Fruit fly (Drosophila melanogaster): ENCODE measurements around the gene Plod.
A peak's percentile ranks its signal among the peaks of the same experiment; 100 is the strongest.

Plod gene

dm6 chr3L:11214406-11215243, 8.8 kb upstream of the Plod start, which contains the start of gene CG42671:
CG42671 (plus strand) TSS chr3L:11214505.
- TF ChIP-seq Dfd (GFP tag; optimal IDR thresholded peaks at IDR 0.05) (no peak), Jra (GFP tag; optimal IDR thresholded peaks at IDR 0.05) (no peak), dl (GFP tag; optimal IDR thresholded peaks at IDR 0.05; ENCODE audit: insufficient read depth in 1 of 2, partially characterized antibody in 2 of 2) (peak in 1 of 2 experiments; percentile 8), usp (GFP tag; optimal IDR thresholded peaks at IDR 0.05) (no peak), Vsx2 (GFP tag; optimal IDR thresholded peaks at IDR 0.05; ENCODE audit: partially characterized antibody) (peak; percentile 97), Dif (GFP tag; optimal IDR thresholded peaks at IDR 0.05; ENCODE audit: partially characterized antibody) (peak; percentile 27), Rel (GFP tag; optimal IDR thresholded peaks at IDR 0.05) (no peak), Rel (tag; optimal IDR thresholded peaks at IDR 0.05) (peak; percentile 9)

dm6 chr3L:11213643-11214042, 7.8 kb upstream of the Plod start:
- TF ChIP-seq woc (GFP tag; optimal IDR thresholded peaks at IDR 0.05) (no peak), Dfd (GFP tag; optimal IDR thresholded peaks at IDR 0.05) (no peak), Abd-B (GFP tag; optimal IDR thresholded peaks at IDR 0.05) (no peak), sage (GFP tag; optimal IDR thresholded peaks at IDR 0.05) (no peak), h (GFP tag; optimal IDR thresholded peaks at IDR 0.05) (no peak), GATAd (GFP tag; optimal IDR thresholded peaks at IDR 0.05) (no peak), OdsH (GFP tag; optimal IDR thresholded peaks at IDR 0.05) (no peak), psq (GFP tag; optimal IDR thresholded peaks at IDR 0.05) (no peak), Dif (GFP tag; optimal IDR thresholded peaks at IDR 0.05; ENCODE audit: partially characterized antibody) (no peak), dmrt93B (GFP tag; optimal IDR thresholded peaks at IDR 0.05) (no peak), Vsx2 (GFP tag; optimal IDR thresholded peaks at IDR 0.05; ENCODE audit: partially characterized antibody) (no peak), HLH106 (tag; optimal IDR thresholded peaks at IDR 0.05) (no peak), rgr (GFP tag; optimal IDR thresholded peaks at IDR 0.05) (no peak), jim (GFP tag; optimal IDR thresholded peaks at IDR 0.05) (no peak), brk (GFP tag; optimal IDR thresholded peaks at IDR 0.05) (no peak)

dm6 chr3L:11210517-11210916, 4.7 kb upstream of the Plod start, which contains the start of the genes Ube3a and CG7600:
Ube3a (minus strand) TSS chr3L:11210583.
CG7600 (plus strand) TSS chr3L:11210786.
- TF ChIP-seq tai (GFP tag; optimal IDR thresholded peaks at IDR 0.05) (no peak), psq (GFP tag; optimal IDR thresholded peaks at IDR 0.05) (no peak), sv (GFP tag; optimal IDR thresholded peaks at IDR 0.05) (peak; percentile 25), Dfd (GFP tag; optimal IDR thresholded peaks at IDR 0.05) (no peak), CrebA (GFP tag; optimal IDR thresholded peaks at IDR 0.05; ENCODE audit: borderline replicate concordance) (no peak), usp (GFP tag; optimal IDR thresholded peaks at IDR 0.05) (no peak), GATAd (GFP tag; optimal IDR thresholded peaks at IDR 0.05) (no peak), OdsH (GFP tag; optimal IDR thresholded peaks at IDR 0.05) (peak; percentile 53), brk (GFP tag; optimal IDR thresholded peaks at IDR 0.05) (no peak), N (GFP tag; optimal IDR thresholded peaks at IDR 0.05) (no peak), ey (GFP tag; optimal IDR thresholded peaks at IDR 0.05) (no peak), Dif (GFP tag; optimal IDR thresholded peaks at IDR 0.05; ENCODE audit: partially characterized antibody) (peak; percentile 14), Hnf4 (GFP tag; optimal IDR thresholded peaks at IDR 0.05) (peak; percentile 74), HLH106 (tag; optimal IDR thresholded peaks at IDR 0.05) (peak; percentile 34), foxo (GFP tag; optimal IDR thresholded peaks at IDR 0.05) (peak; percentile 48 to 54), CG32264 (GFP tag; optimal IDR thresholded peaks at IDR 0.05) (peak; percentile 30), lola (GFP tag; optimal IDR thresholded peaks at IDR 0.05) (no peak), CG9705 (GFP tag; optimal IDR thresholded peaks at IDR 0.05) (peak; percentile 14), Myc (optimal IDR thresholded peaks at IDR 0.05) (peak; percentile 30), Abd-B (GFP tag; optimal IDR thresholded peaks at IDR 0.05) (no peak), pan (optimal IDR thresholded peaks at IDR 0.05) (no peak), br (GFP tag; optimal IDR thresholded peaks at IDR 0.05) (peak; percentile 62), Hr83 (GFP tag; optimal IDR thresholded peaks at IDR 0.05; ENCODE audit: poor library complexity, severe bottlenecking) (peak; percentile 59), Hr78 (GFP tag; optimal IDR thresholded peaks at IDR 0.05) (no peak), dl (GFP tag; optimal IDR thresholded peaks at IDR 0.05; ENCODE audit: insufficient read depth in 1 of 2, partially characterized antibody in 2 of 2) (no peak), fru (GFP tag; optimal IDR thresholded peaks at IDR 0.05) (peak; percentile 41), Sp1 (GFP tag; optimal IDR thresholded peaks at IDR 0.05) (peak; percentile 57), h (GFP tag; optimal IDR thresholded peaks at IDR 0.05) (peak; percentile 75), dmrt93B (GFP tag; optimal IDR thresholded peaks at IDR 0.05) (no peak), jim (GFP tag; optimal IDR thresholded peaks at IDR 0.05) (no peak), rgr (GFP tag; optimal IDR thresholded peaks at IDR 0.05) (peak; percentile 48), woc (GFP tag; optimal IDR thresholded peaks at IDR 0.05) (no peak), dsf (GFP tag; optimal IDR thresholded peaks at IDR 0.05; ENCODE audit: borderline replicate concordance) (no peak), sage (GFP tag; optimal IDR thresholded peaks at IDR 0.05) (no peak), Vsx2 (GFP tag; optimal IDR thresholded peaks at IDR 0.05; ENCODE audit: partially characterized antibody) (no peak), Mio (GFP tag; optimal IDR thresholded peaks at IDR 0.05) (no peak), Jra (GFP tag; optimal IDR thresholded peaks at IDR 0.05) (peak; percentile 94), Rel (GFP tag; optimal IDR thresholded peaks at IDR 0.05) (no peak), Rel (tag; optimal IDR thresholded peaks at IDR 0.05) (peak; percentile 56)
